Worm (Caenorhabditis elegans) whole organism, L1 larva: Measurements from ENCODE around the gene nhr-264.

Source experiments
- C04F5.9 ChIP-seq: sonication (generic microtip); optimal IDR thresholded peaks from 2 replicates; lab custom pipeline; 2016; ENCODE audit warnings: missing genetic modification characterization, missing compliant biosample characterization
- F16B12.6 ChIP-seq: fragments of 150-350 bp; optimal IDR thresholded peaks from 2 replicates; lab custom pipeline; 2014; ENCODE audit warnings: missing biosample characterization, missing genetic modification characterization
- Y116A8C.19 ChIP-seq: sonication (generic microtip); optimal IDR thresholded peaks from 2 replicates; lab custom pipeline; 2016; ENCODE audit warnings: missing compliant biosample characterization, missing genetic modification characterization, borderline replicate concordance
- aly-2 ChIP-seq: fragments of 150-350 bp; optimal IDR thresholded peaks from 2 replicates; lab custom pipeline; 2014; ENCODE audit warnings: missing biosample characterization, missing genetic modification characterization
- ama-1 ChIP-seq: fragments of 150-350 bp; optimal IDR thresholded peaks from 2 replicates; lab custom pipeline; 2014
- blmp-1 ChIP-seq: fragments of 150-350 bp; optimal IDR thresholded peaks from 2 replicates; lab custom pipeline; 2014; ENCODE audit warnings: missing biosample characterization, missing genetic modification characterization
- ceh-82 ChIP-seq, 3 experiments: fragments of 150-350 bp in 1 of 3; sonication (generic microtip) in 2 of 3; optimal IDR thresholded peaks; 2 replicates each; lab custom pipeline; 2014 to 2017; ENCODE audit warnings: missing biosample characterization in 3 of 3, missing genetic modification characterization in 3 of 3
- ceh-88 ChIP-seq: fragments of 200-800 bp; sonication (Bioruptor generic); IDR thresholded peaks from 2 replicates; pipeline ENCODE4 v1.3.6; 2022; ENCODE audit warnings: missing genetic modification characterization, missing compliant biosample characterization
- ces-1 ChIP-seq: fragments of 150-350 bp; optimal IDR thresholded peaks from 2 replicates; lab custom pipeline; 2014; ENCODE audit warnings: missing biosample characterization, missing genetic modification reagents, missing genetic modification characterization
- dpl-1 ChIP-seq, 3 experiments: fragments of 150-350 bp in 2 of 3; sonication (generic microtip) in 1 of 3; optimal IDR thresholded peaks; 2 replicates each; lab custom pipeline; 2014 to 2017; ENCODE audit warnings: missing biosample characterization in 3 of 3, missing genetic modification characterization in 3 of 3, missing genetic modification reagents in 3 of 3
- dsc-1 ChIP-seq: sonication (generic microtip); optimal IDR thresholded peaks from 2 replicates; lab custom pipeline; 2016; ENCODE audit warnings: mild to moderate bottlenecking, missing genetic modification characterization, missing compliant biosample characterization
- egl-13 ChIP-seq: sonication (generic microtip); optimal IDR thresholded peaks from 2 replicates; lab custom pipeline; 2016; ENCODE audit warnings: missing genotype, missing genetic modification reagents, missing genetic modification characterization, missing compliant biosample characterization
- elt-2 ChIP-seq: sonication (generic microtip); optimal IDR thresholded peaks from 2 replicates; lab custom pipeline; 2016; ENCODE audit warnings: missing genetic modification characterization, mild to moderate bottlenecking, inconsistent platforms, missing compliant biosample characterization, missing genetic modification reagents
- hlh-17 ChIP-seq: fragments of 200-800 bp; sonication (Bioruptor generic); optimal IDR thresholded peaks from 2 replicates; lab custom pipeline; 2018; ENCODE audit warnings: missing genetic modification characterization, mild to moderate bottlenecking, missing compliant biosample characterization, moderate library complexity, borderline replicate concordance
- hlh-4 ChIP-seq: sonication (generic microtip); optimal IDR thresholded peaks from 2 replicates; lab custom pipeline; 2016; ENCODE audit warnings: mild to moderate bottlenecking, missing genetic modification characterization, missing compliant biosample characterization
- hpl-2 ChIP-seq: fragments of 150-350 bp; optimal IDR thresholded peaks from 2 replicates; lab custom pipeline; 2014; ENCODE audit warnings: missing biosample characterization, missing genetic modification reagents, missing genetic modification characterization
- irx-1 ChIP-seq: sonication (generic microtip); optimal IDR thresholded peaks from 2 replicates; lab custom pipeline; 2016; ENCODE audit warnings: missing genetic modification characterization, missing compliant biosample characterization
- lin-13 ChIP-seq: fragments of 150-350 bp; optimal IDR thresholded peaks from 2 replicates; lab custom pipeline; 2014; ENCODE audit warnings: missing biosample characterization, missing genetic modification reagents, missing genetic modification characterization
- lin-15B ChIP-seq: fragments of 150-350 bp; sonication (generic microtip); optimal IDR thresholded peaks from 3 replicates; lab custom pipeline; 2014; ENCODE audit warnings: missing biosample characterization, missing genetic modification characterization
- lin-35 ChIP-seq, 2 experiments: fragments of 150-350 bp; optimal IDR thresholded peaks; 2 replicates each; lab custom pipeline; 2014; ENCODE audit warnings: missing biosample characterization in 2 of 2, missing genetic modification characterization in 2 of 2, missing genetic modification reagents in 2 of 2
- lir-3 ChIP-seq: sonication (generic microtip); optimal IDR thresholded peaks from 2 replicates; lab custom pipeline; 2016; ENCODE audit warnings: mild to moderate bottlenecking, missing genetic modification characterization, moderate library complexity, missing compliant biosample characterization; ENCODE audit not compliant: poor library complexity
- mab-9 ChIP-seq: fragments of 200-800 bp; sonication (Bioruptor generic); IDR thresholded peaks from 2 replicates; pipeline ENCODE4 v1.3.6; 2022; ENCODE audit warnings: missing genetic modification reagents, missing genetic modification characterization, missing compliant biosample characterization
- mdl-1 ChIP-seq, 2 experiments: fragments of 150-350 bp; optimal IDR thresholded peaks; 2 replicates each; lab custom pipeline; 2014 to 2017; ENCODE audit warnings: missing biosample characterization in 2 of 2, missing genetic modification characterization in 2 of 2, inconsistent platforms in 1 of 2
- mef-2 ChIP-seq: fragments of 150-350 bp; optimal IDR thresholded peaks from 2 replicates; lab custom pipeline; 2014; ENCODE audit warnings: missing biosample characterization, missing genetic modification characterization
- nhr-20 ChIP-seq: sonication (generic microtip); optimal IDR thresholded peaks from 2 replicates; lab custom pipeline; 2016; ENCODE audit warnings: mild to moderate bottlenecking, missing genetic modification characterization, missing compliant biosample characterization
- nhr-28 ChIP-seq: fragments of 150-350 bp; optimal IDR thresholded peaks from 2 replicates; lab custom pipeline; 2014; ENCODE audit warnings: missing biosample characterization, missing genetic modification characterization
- nhr-47 ChIP-seq: sonication (generic microtip); optimal IDR thresholded peaks from 2 replicates; lab custom pipeline; 2016; ENCODE audit warnings: mild to moderate bottlenecking, missing genetic modification characterization, moderate library complexity, missing compliant biosample characterization
- nhr-85 ChIP-seq: sonication (generic microtip); peaks from one replicate; lab custom pipeline; 2016; ENCODE audit warnings: missing genetic modification characterization, inconsistent platforms, missing compliant biosample characterization
- nhr-90 ChIP-seq: sonication (generic microtip); optimal IDR thresholded peaks from 2 replicates; lab custom pipeline; 2016; ENCODE audit warnings: mild to moderate bottlenecking, missing genetic modification characterization, missing compliant biosample characterization; ENCODE audit not compliant: poor library complexity
- pax-3 ChIP-seq: fragments of 200-800 bp; sonication (Bioruptor generic); optimal IDR thresholded peaks from 2 replicates; lab custom pipeline; 2018; ENCODE audit warnings: mild to moderate bottlenecking, missing genetic modification characterization, moderate library complexity, missing compliant biosample characterization
- pqm-1 ChIP-seq: sonication (generic microtip); optimal IDR thresholded peaks from 3 replicates; lab custom pipeline; 2017; ENCODE audit warnings: missing biosample characterization, missing genetic modification characterization
- rnt-1 ChIP-seq: sonication (generic microtip); optimal IDR thresholded peaks from 2 replicates; lab custom pipeline; 2016; ENCODE audit warnings: mild to moderate bottlenecking, missing genetic modification characterization, moderate library complexity, missing compliant biosample characterization
- skn-1 ChIP-seq: fragments of 150-350 bp; optimal IDR thresholded peaks from 2 replicates; lab custom pipeline; 2014; ENCODE audit warnings: missing biosample characterization, missing genetic modification characterization
- sox-4 ChIP-seq: sonication (generic microtip); optimal IDR thresholded peaks from 2 replicates; lab custom pipeline; 2016; ENCODE audit warnings: missing genetic modification characterization, missing compliant biosample characterization
- sptf-1 ChIP-seq: fragments of 150-350 bp; optimal IDR thresholded peaks from 2 replicates; lab custom pipeline; 2014; ENCODE audit warnings: missing biosample characterization, missing genetic modification characterization
- tbx-2 ChIP-seq: sonication (generic microtip); optimal IDR thresholded peaks from 2 replicates; lab custom pipeline; 2016; ENCODE audit warnings: missing genetic modification characterization, missing compliant biosample characterization
- tlp-1 ChIP-seq: fragments of 150-350 bp; optimal IDR thresholded peaks from 2 replicates; lab custom pipeline; 2014; ENCODE audit warnings: missing biosample characterization, missing genetic modification characterization
- unc-30 ChIP-seq: sonication (generic microtip); optimal IDR thresholded peaks from 2 replicates; lab custom pipeline; 2017; ENCODE audit warnings: missing biosample characterization, missing genetic modification characterization
- unc-98 ChIP-seq: fragments of 200-800 bp; sonication (Bioruptor generic); IDR thresholded peaks from 2 replicates; pipeline ENCODE4 v1.3.6; 2022; ENCODE audit warnings: missing genetic modification characterization, missing compliant biosample characterization
- vab-15 ChIP-seq: sonication (generic microtip); optimal IDR thresholded peaks from 2 replicates; lab custom pipeline; 2017; ENCODE audit warnings: missing genotype, mild to moderate bottlenecking, missing genetic modification characterization, missing compliant biosample characterization
- xbp-1 ChIP-seq: sonication (generic microtip); optimal IDR thresholded peaks from 2 replicates; lab custom pipeline; 2016; ENCODE audit warnings: missing genetic modification characterization, missing compliant biosample characterization
- zip-4 ChIP-seq: fragments of 200-800 bp; sonication (Bioruptor generic); optimal IDR thresholded peaks from 2 replicates; lab custom pipeline; 2018; ENCODE audit warnings: mild to moderate bottlenecking, missing genetic modification characterization, moderate library complexity, missing compliant biosample characterization
- ztf-4 ChIP-seq: fragments of 150-350 bp; optimal IDR thresholded peaks from 2 replicates; lab custom pipeline; 2014; ENCODE audit warnings: missing biosample characterization, missing genetic modification characterization

The nhr-264 gene

ce11 chrIV:9260334-9260733, 33.4 kb downstream of the nhr-264 start (continued):
- TF ChIP-seq nhr-20 (tag; lab: Kevin White, UChicago), result peak; percentile 38
- peak; percentile 18 for TF ChIP-seq nhr-90 (tag; lab: Kevin White, UChicago)

ce11 chrIV:9259687-9260086, 34.0 kb downstream of the nhr-264 start, which contains the start of gene Y11D7A.10:
Y11D7A.10 (minus strand) TSS chrIV:9259768.
- TF ChIP-seq irx-1, result no peak
- TF ChIP-seq hlh-4, result no peak
- TF ChIP-seq lir-3 (tag; lab: Kevin White, UChicago), result no peak
- TF ChIP-seq lin-35 (GFP tag; optimal IDR thresholded peaks at IDR 0.05; lab: Kevin White, UChicago), result peak in 1 of 2 experiments; percentile 2
- no peak for TF ChIP-seq zip-4 (GFP tag; lab: Kevin White, UChicago)
- no peak for TF ChIP-seq unc-30 (tag; lab: Kevin White, UChicago)
- no peak for TF ChIP-seq tbx-2 (tag; lab: Kevin White, UChicago)
- TF ChIP-seq dpl-1 (GFP tag; optimal IDR thresholded peaks at IDR 0.05; lab: Kevin White, UChicago), result no peak
- no peak for TF ChIP-seq blmp-1 (tag; lab: Kevin White, UChicago)
- no peak for TF ChIP-seq tlp-1 (tag; lab: Kevin White, UChicago)
- TF ChIP-seq skn-1 (tag; lab: Kevin White, UChicago), result peak; percentile 60
- TF ChIP-seq nhr-47 (tag; lab: Kevin White, UChicago), result no peak
- no peak for TF ChIP-seq vab-15 (tag; lab: Kevin White, UChicago)
- no peak for TF ChIP-seq xbp-1 (tag; lab: Kevin White, UChicago)

ce11 chrIV:9258547-9258946, 35.2 kb downstream of the nhr-264 start:
- TF ChIP-seq nhr-28 (tag; lab: Kevin White, UChicago) (no peak), blmp-1 (tag; lab: Kevin White, UChicago) (peak; percentile 93), ama-1 (lab: Kevin White, UChicago) (peak; percentile 11), egl-13 (tag; lab: Kevin White, UChicago) (no peak)

- TF ChIP-seq unc-98 (GFP tag; lab: Robert Waterston, UW) (no peak), rnt-1 (tag; lab: Kevin White, UChicago) (no peak), pqm-1 (tag; lab: Kevin White, UChicago) (no peak), lir-3 (tag; lab: Kevin White, UChicago) (no peak), lin-15B (tag; lab: Kevin White, UChicago) (no peak), hlh-17 (no peak), ceh-82 (tag; optimal IDR thresholded peaks at IDR 0.05; lab: Kevin White, UChicago) (no peak), ces-1 (GFP tag; lab: Kevin White, UChicago) (no peak), ztf-4 (tag; lab: Kevin White, UChicago) (no peak), ceh-88 (no peak), xbp-1 (tag; lab: Kevin White, UChicago) (no peak), C04F5.9 (tag; lab: Kevin White, UChicago) (no peak), mab-9 (GFP tag; lab: Robert Waterston, UW) (no peak), lin-13 (GFP tag; lab: Kevin White, UChicago) (no peak), sox-4 (tag; lab: Kevin White, UChicago) (no peak), nhr-28 (tag; lab: Kevin White, UChicago) (no peak), tlp-1 (tag; lab: Kevin White, UChicago) (no peak), nhr-90 (tag; lab: Kevin White, UChicago) (no peak), lin-35 (GFP tag; optimal IDR thresholded peaks at IDR 0.05; lab: Kevin White, UChicago) (no peak)
Observed at ce11 chrIV:9256865-9257264, 36.9 kb downstream of the nhr-264 start.

- TF ChIP-seq nhr-85 (tag; lab: Kevin White, UChicago), result no peak
- no peak for TF ChIP-seq lin-13 (GFP tag; lab: Kevin White, UChicago)
- TF ChIP-seq sptf-1 (tag; lab: Kevin White, UChicago), result no peak
- no peak for TF ChIP-seq F16B12.6 (tag; lab: Kevin White, UChicago)
- no peak for TF ChIP-seq mef-2 (tag; lab: Kevin White, UChicago)
- TF ChIP-seq mdl-1 (tag; optimal IDR thresholded peaks at IDR 0.05; lab: Kevin White, UChicago), result no peak
- TF ChIP-seq pax-3 (tag; lab: Kevin White, UChicago), result no peak
- no peak for TF ChIP-seq egl-13 (tag; lab: Kevin White, UChicago)
- no peak for TF ChIP-seq sox-4 (tag; lab: Kevin White, UChicago)
- no peak for TF ChIP-seq ceh-82 (tag; optimal IDR thresholded peaks at IDR 0.05; lab: Kevin White, UChicago)
- no peak for TF ChIP-seq elt-2
- TF ChIP-seq aly-2 (tag; lab: Kevin White, UChicago), result no peak
- TF ChIP-seq lin-35 (GFP tag; optimal IDR thresholded peaks at IDR 0.05; lab: Kevin White, UChicago), result no peak
- no peak for TF ChIP-seq hpl-2
- no peak for TF ChIP-seq Y116A8C.19 (tag; lab: Kevin White, UChicago)
- TF ChIP-seq dsc-1 (tag; lab: Kevin White, UChicago), result no peak
- TF ChIP-seq zip-4 (GFP tag; lab: Kevin White, UChicago), result no peak
Observed at ce11 chrIV:9256017-9256416, 37.7 kb downstream of the nhr-264 start, which contains the start of gene Y11D7A.9. Y11D7A.9 (minus strand) TSS chrIV:9256117.
